Worm (Caenorhabditis elegans) whole organism, midembryonic: Measurements from ENCODE around the gene srxa-13.

Experiments
- T22C8.4 ChIP-seq: fragments of 200-800 bp; sonication (Bioruptor generic); IDR thresholded peaks from 2 replicates; pipeline ENCODE4 v1.3.6; 2022; ENCODE audit warnings: missing genetic modification characterization, missing compliant biosample characterization
- cog-1 ChIP-seq: sonication (generic microtip); optimal IDR thresholded peaks from 2 replicates; lab custom pipeline; 2016; ENCODE audit warnings: missing genetic modification characterization, missing compliant biosample characterization
- flt-1 ChIP-seq: fragments of 200-800 bp; sonication (Bioruptor generic); IDR thresholded peaks from 2 replicates; pipeline ENCODE4 v1.3.6; 2022; ENCODE audit warnings: missing genetic modification characterization, missing compliant biosample characterization
- med-1 ChIP-seq: sonication (generic microtip); optimal IDR thresholded peaks from 2 replicates; lab custom pipeline; 2017; ENCODE audit warnings: missing genetic modification characterization, mild to moderate bottlenecking, missing compliant biosample characterization, antibody characterized with exemption, missing genetic modification reagents; ENCODE audit not compliant: insufficient read depth
- ref-1 ChIP-seq: fragments of 200-800 bp; sonication (Bioruptor generic); conservative IDR thresholded peaks from 2 replicates; pipeline ENCODE4 v1.3.6; 2022; ENCODE audit warnings: missing genetic modification reagents, missing genetic modification characterization, missing compliant biosample characterization
- ztf-23 ChIP-seq: fragments of 200-800 bp; sonication (Bioruptor generic); IDR thresholded peaks from 2 replicates; pipeline ENCODE4 v1.3.6; 2022; ENCODE audit warnings: missing genetic modification reagents, missing genetic modification characterization, missing compliant biosample characterization

DNA sequence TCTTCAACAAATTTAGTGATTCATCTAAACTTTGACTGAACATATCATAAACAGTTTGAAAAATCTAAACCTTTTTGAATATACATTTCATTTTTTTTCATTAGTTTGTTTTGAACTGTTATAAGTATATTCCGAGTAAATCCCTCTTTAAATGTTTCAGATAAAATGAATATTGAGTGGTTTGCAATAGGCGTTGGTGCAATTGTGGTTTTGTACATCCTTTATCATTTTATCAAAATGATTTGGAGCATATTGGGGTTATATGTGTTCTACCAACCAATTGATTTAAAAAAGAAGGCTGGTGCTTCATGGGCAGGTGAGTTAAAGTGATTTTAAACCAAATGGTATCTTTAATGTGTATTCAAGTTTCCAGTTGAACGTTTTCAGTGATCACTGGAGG, 25.2 kb upstream of the srxa-13 start, which contains the start of gene stdh-3:
- TF ChIP-seq ztf-23 (no peak), ref-1 (GFP tag; lab: Robert Waterston, UW) (no peak), flt-1 (no peak), T22C8.4 (no peak), cog-1 (tag; lab: Kevin White, UChicago) (no peak), med-1 (no peak)
